Fruit fly (Drosophila melanogaster): ENCODE data around the gene CG7024.

- no peak for TF ChIP-seq CG8478 (optimal IDR thresholded peaks at IDR 0.05)
- no peak for TF ChIP-seq CTCF (optimal IDR thresholded peaks at IDR 0.05)
Observed at dm6 chrX:4707237-4708066, 2.3 kb downstream of the CG7024 start, which contains the start of gene Proc-R.

Data from S2 (cell line).